Worm (Caenorhabditis elegans) whole organism, midembryonic: ENCODE data around the gene mut-14.

ENCODE experiments used
- flt-1 ChIP-seq: fragments of 200-800 bp; sonication (Bioruptor generic); IDR thresholded peaks from 2 replicates; pipeline ENCODE4 v1.3.6; 2022; ENCODE audit warnings: missing genetic modification characterization, missing compliant biosample characterization
- klf-2 ChIP-seq: fragments of 200-800 bp; sonication (Bioruptor generic); conservative IDR thresholded peaks from 2 replicates; pipeline ENCODE4 v1.3.6; 2022; ENCODE audit warnings: missing genetic modification reagents, missing genetic modification characterization, missing compliant biosample characterization
- med-1 ChIP-seq: sonication (generic microtip); optimal IDR thresholded peaks from 2 replicates; lab custom pipeline; 2017; ENCODE audit warnings: missing genetic modification characterization, mild to moderate bottlenecking, missing compliant biosample characterization, antibody characterized with exemption, missing genetic modification reagents; ENCODE audit not compliant: insufficient read depth
- ref-1 ChIP-seq: fragments of 200-800 bp; sonication (Bioruptor generic); conservative IDR thresholded peaks from 2 replicates; pipeline ENCODE4 v1.3.6; 2022; ENCODE audit warnings: missing genetic modification reagents, missing genetic modification characterization, missing compliant biosample characterization
- ztf-29 ChIP-seq: fragments of 200-800 bp; sonication (Bioruptor generic); IDR thresholded peaks from 2 replicates; pipeline ENCODE4 v1.3.6; 2022; ENCODE audit warnings: missing genetic modification reagents, missing genetic modification characterization, missing compliant biosample characterization

DNA sequence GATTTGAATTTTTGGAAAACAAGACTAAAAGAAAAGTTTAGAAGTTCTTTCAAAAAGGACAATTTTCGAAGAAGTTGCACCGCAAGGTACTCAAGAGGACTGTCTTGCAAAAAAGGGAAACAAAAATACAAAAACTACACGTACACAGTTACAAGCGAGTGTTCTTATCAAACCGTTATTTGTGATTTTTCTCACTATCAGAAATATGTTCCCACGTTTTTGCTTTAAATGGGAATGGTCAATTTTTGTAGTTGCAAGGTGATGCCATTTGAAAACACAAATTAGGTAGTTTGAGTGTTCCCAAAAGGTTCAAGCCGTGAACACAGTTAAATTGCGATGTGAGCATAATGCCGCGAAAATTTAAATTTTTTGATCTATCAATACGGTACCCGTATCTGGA is 35.7 kb upstream of the mut-14 start:
- no peak for TF ChIP-seq klf-2 (GFP tag; lab: Robert Waterston, UW)
- no peak for TF ChIP-seq ref-1 (GFP tag; lab: Robert Waterston, UW)
- no peak for TF ChIP-seq flt-1 (GFP tag; lab: Robert Waterston, UW)
- no peak for TF ChIP-seq med-1 (GFP tag; lab: Kevin White, UChicago)
- no peak for TF ChIP-seq ztf-29
